Fruit fly (Drosophila melanogaster) whole organism, wandering third instar larva: Measurements from ENCODE around the gene Sbat.

Experiments
- Abd-B ChIP-seq: fragments of >200 bp; optimal IDR thresholded peaks from 2 replicates; lab custom pipeline; 2017; ENCODE audit warnings: missing biosample characterization, missing genetic modification characterization
- CG9705 ChIP-seq: fragments of 200-800 bp; sonication (Bioruptor generic); optimal IDR thresholded peaks from 2 replicates; lab custom pipeline; 2018; ENCODE audit warnings: missing biosample characterization, mild to moderate bottlenecking, missing genetic modification characterization
- CrebA ChIP-seq: fragments of 200-800 bp; sonication (Bioruptor generic); optimal IDR thresholded peaks from 2 replicates; lab custom pipeline; 2016; ENCODE audit warnings: missing biosample characterization, mild to moderate bottlenecking, missing genetic modification characterization, borderline replicate concordance
- Dfd ChIP-seq: fragments of >200 bp; optimal IDR thresholded peaks from 2 replicates; lab custom pipeline; 2017; ENCODE audit warnings: missing biosample characterization, missing genetic modification characterization
- Dif ChIP-seq: fragments of 200-275, 200-300 bp; sonication (Bioruptor generic); optimal IDR thresholded peaks from 2 replicates; lab custom pipeline; 2018; ENCODE audit warnings: missing biosample characterization, missing genetic modification characterization; ENCODE audit not compliant: partially characterized antibody
- GATAd ChIP-seq: sonication (Bioruptor generic); optimal IDR thresholded peaks from 2 replicates; lab custom pipeline; 2016; ENCODE audit warnings: missing biosample characterization, missing genetic modification characterization
- HLH106 ChIP-seq: fragments of 200-800 bp; optimal IDR thresholded peaks from 3 replicates; lab custom pipeline; 2019; ENCODE audit warnings: missing biosample characterization, mild to moderate bottlenecking, missing genetic modification characterization, moderate library complexity
- Hnf4 ChIP-seq: fragments of 200-800 bp; sonication (Bioruptor generic); optimal IDR thresholded peaks from 2 replicates; lab custom pipeline; 2016; ENCODE audit warnings: missing biosample characterization, mild to moderate bottlenecking, missing genetic modification characterization
- Mio ChIP-seq: sonication (Bioruptor generic); optimal IDR thresholded peaks from 2 replicates; lab custom pipeline; 2016; ENCODE audit warnings: missing biosample characterization, missing genetic modification characterization
- Myc ChIP-seq: fragments of >200 bp; optimal IDR thresholded peaks from 2 replicates; lab custom pipeline; 2017
- N ChIP-seq: fragments of >200 bp; optimal IDR thresholded peaks from 2 replicates; lab custom pipeline; 2018; ENCODE audit warnings: missing biosample characterization, missing external identifiers, missing genetic modification characterization
- OdsH ChIP-seq: fragments of 200-800 bp; sonication (Bioruptor generic); optimal IDR thresholded peaks from 2 replicates; lab custom pipeline; 2016; ENCODE audit warnings: missing biosample characterization, mild to moderate bottlenecking, missing genetic modification characterization
- Rel ChIP-seq, 2 experiments: fragments of 200-800 bp; sonication (Bioruptor generic) in 1 of 2; optimal IDR thresholded peaks; 2 replicates in 1 of 2; 3 replicates in 1 of 2; lab custom pipeline; 2016 to 2019; ENCODE audit warnings: mild to moderate bottlenecking in 2 of 2, missing biosample characterization in 2 of 2, missing genetic modification characterization in 2 of 2, moderate library complexity in 1 of 2
- Sp1 ChIP-seq: fragments of 200-800 bp; sonication (Bioruptor generic); optimal IDR thresholded peaks from 3 replicates; lab custom pipeline; 2019; ENCODE audit warnings: missing biosample characterization, mild to moderate bottlenecking, missing genetic modification characterization, moderate library complexity
- Vsx2 ChIP-seq: fragments of 200-300, 225-300 bp; sonication (Bioruptor generic); optimal IDR thresholded peaks from 2 replicates; lab custom pipeline; 2018; ENCODE audit warnings: missing biosample characterization, missing genetic modification characterization; ENCODE audit not compliant: partially characterized antibody
- dl ChIP-seq, 2 experiments: fragments of 175-275, 200-275 bp in 1 of 2; fragments of 200-275 bp in 1 of 2; sonication (Bioruptor generic); optimal IDR thresholded peaks; lab custom pipeline; 2018; ENCODE audit warnings: mild to moderate bottlenecking in 2 of 2, missing biosample characterization in 2 of 2, missing genetic modification characterization in 2 of 2, moderate library complexity in 2 of 2; ENCODE audit not compliant: partially characterized antibody in 2 of 2, insufficient read depth in 1 of 2
- dmrt93B ChIP-seq: fragments of 200-800 bp; sonication (Bioruptor generic); optimal IDR thresholded peaks from 2 replicates; lab custom pipeline; 2018; ENCODE audit warnings: missing biosample characterization, mild to moderate bottlenecking, missing genetic modification characterization
- dsf ChIP-seq: sonication (Bioruptor generic); optimal IDR thresholded peaks from 2 replicates; lab custom pipeline; 2016; ENCODE audit warnings: missing biosample characterization, missing genetic modification characterization, borderline replicate concordance
- ey ChIP-seq: fragments of 200-800 bp; sonication (Bioruptor generic); optimal IDR thresholded peaks from 2 replicates; lab custom pipeline; 2016; ENCODE audit warnings: missing biosample characterization, missing genetic modification characterization
- foxo ChIP-seq, 2 experiments: fragments of 200-800 bp; sonication (Bioruptor generic); optimal IDR thresholded peaks; 2 replicates in 1 of 2; 3 replicates in 1 of 2; lab custom pipeline; 2016 to 2017; ENCODE audit warnings: missing biosample characterization in 2 of 2, missing genetic modification characterization in 2 of 2
- fru ChIP-seq: fragments of 200-800 bp; sonication (Bioruptor generic); optimal IDR thresholded peaks from 3 replicates; lab custom pipeline; 2016; ENCODE audit warnings: missing biosample characterization, mild to moderate bottlenecking, missing genetic modification characterization
- h ChIP-seq: fragments of 200-800 bp; sonication (Bioruptor generic); optimal IDR thresholded peaks from 3 replicates; lab custom pipeline; 2016; ENCODE audit warnings: missing biosample characterization, mild to moderate bottlenecking, missing genetic modification characterization
- jim ChIP-seq: fragments of 175-275, 200-325 bp; sonication (Bioruptor generic); optimal IDR thresholded peaks from 2 replicates; lab custom pipeline; 2016; ENCODE audit warnings: missing biosample characterization, mild to moderate bottlenecking, missing genetic modification characterization
- pan ChIP-seq: fragments of >200 bp; optimal IDR thresholded peaks from 2 replicates; lab custom pipeline; 2017
- psq ChIP-seq: fragments of 200-800 bp; sonication (Bioruptor generic); optimal IDR thresholded peaks from 3 replicates; lab custom pipeline; 2017; ENCODE audit warnings: missing biosample characterization, mild to moderate bottlenecking, missing genetic modification characterization, moderate library complexity
- rgr ChIP-seq: fragments of 200-800 bp; sonication (Bioruptor generic); optimal IDR thresholded peaks from 3 replicates; lab custom pipeline; 2016; ENCODE audit warnings: missing biosample characterization, mild to moderate bottlenecking, missing genetic modification characterization
- tai ChIP-seq: sonication (Bioruptor generic); optimal IDR thresholded peaks from 2 replicates; lab custom pipeline; 2016; ENCODE audit warnings: missing biosample characterization, missing genetic modification characterization
- usp ChIP-seq: fragments of >200 bp; optimal IDR thresholded peaks from 2 replicates; lab custom pipeline; 2017; ENCODE audit warnings: missing biosample characterization, missing genetic modification characterization
- woc ChIP-seq: sonication (Bioruptor generic); optimal IDR thresholded peaks from 2 replicates; lab custom pipeline; 2016; ENCODE audit warnings: missing biosample characterization, mild to moderate bottlenecking, missing genetic modification characterization

Sbat gene

dm6 chr2L:2901445-2901844, 23.3 kb downstream of the Sbat start:
- TF ChIP-seq Myc (lab: Kevin White, UChicago) (no peak), foxo (GFP tag; optimal IDR thresholded peaks at IDR 0.05; lab: Kevin White, UChicago) (peak in 1 of 2 experiments; percentile 0), tai (GFP tag; lab: Kevin White, UChicago) (no peak), N (no peak)

DNA sequence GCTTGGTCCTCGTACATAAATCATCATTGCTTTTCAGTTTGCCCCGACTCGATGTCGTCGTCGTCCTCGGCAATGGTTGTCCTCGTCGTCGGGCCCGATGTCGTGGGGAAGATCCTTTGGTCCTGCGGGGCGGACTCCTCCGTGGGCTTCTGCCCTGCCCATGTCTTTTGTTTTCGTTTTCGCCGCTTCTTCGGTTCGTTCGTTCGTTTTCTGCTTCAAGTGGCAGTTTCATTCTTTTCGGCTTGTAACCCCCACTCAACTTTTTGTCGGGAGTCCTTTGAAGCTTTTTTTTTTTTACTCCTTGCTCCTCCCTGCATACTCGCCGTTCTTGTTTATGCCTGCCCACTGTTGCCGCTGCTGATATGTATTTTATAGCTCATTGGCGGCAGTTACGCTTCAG, 25.5 kb downstream of the Sbat start:
- no peak for TF ChIP-seq CG9705
- TF ChIP-seq jim = no peak
- TF ChIP-seq Mio (GFP tag; lab: Kevin White, UChicago) = no peak
- no peak for TF ChIP-seq Myc (lab: Kevin White, UChicago)
- no peak for TF ChIP-seq OdsH (GFP tag; lab: Kevin White, UChicago)
- TF ChIP-seq Vsx2 (GFP tag; lab: Kevin White, UChicago) = no peak
- TF ChIP-seq Hnf4 (GFP tag; lab: Kevin White, UChicago) = no peak
- no peak for TF ChIP-seq GATAd (GFP tag; lab: Kevin White, UChicago)
- no peak for TF ChIP-seq CrebA (GFP tag; lab: Kevin White, UChicago)
- no peak for TF ChIP-seq Dfd
- TF ChIP-seq, all 38 proteins: peak for 0

dm6 chr2L:2904316-2905050, 26.3 kb downstream of the Sbat start:
- peak; percentile 50 for TF ChIP-seq GATAd (GFP tag; lab: Kevin White, UChicago)
- TF ChIP-seq OdsH (GFP tag; lab: Kevin White, UChicago) = peak; percentile 11
- peak; percentile 8 for TF ChIP-seq Hnf4 (GFP tag; lab: Kevin White, UChicago)
- TF ChIP-seq usp (GFP tag; lab: Kevin White, UChicago) = no peak

DNA sequence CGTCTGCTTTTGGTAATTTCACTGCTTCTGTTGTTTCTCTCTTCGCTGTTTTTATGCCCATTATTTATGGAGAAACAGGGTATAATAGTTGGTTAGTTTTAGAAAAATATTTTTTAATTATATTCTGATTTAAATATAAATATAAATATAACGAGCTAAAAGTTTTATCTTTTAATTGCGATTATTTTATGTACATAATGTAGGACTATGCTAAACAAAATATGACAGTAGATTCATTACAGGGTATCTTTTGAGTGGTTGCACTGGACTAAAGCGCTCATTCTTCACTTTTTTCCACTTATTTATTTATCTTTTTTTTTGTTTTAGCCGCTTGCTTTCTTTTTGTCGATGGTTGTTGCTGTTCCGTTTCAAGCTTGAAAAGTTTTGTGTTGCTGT, 26.9 kb downstream of the Sbat start:
- TF ChIP-seq Dif (GFP tag; lab: Kevin White, UChicago) = no peak
- peak; percentile 9 for TF ChIP-seq Hnf4 (GFP tag; lab: Kevin White, UChicago)
- peak; percentile 45 for TF ChIP-seq h (GFP tag; lab: Kevin White, UChicago)
- TF ChIP-seq fru (GFP tag; lab: Kevin White, UChicago) = peak; percentile 52
- peak in 1 of 2 experiments; percentile 68 for TF ChIP-seq foxo (GFP tag; optimal IDR thresholded peaks at IDR 0.05; lab: Kevin White, UChicago)
- peak; percentile 89 for TF ChIP-seq psq (GFP tag; lab: Kevin White, UChicago)
- no peak for TF ChIP-seq tai (GFP tag; lab: Kevin White, UChicago)
- peak; percentile 65 for TF ChIP-seq rgr (GFP tag; lab: Kevin White, UChicago)
- no peak for TF ChIP-seq woc (GFP tag; lab: Kevin White, UChicago)
- no peak for TF ChIP-seq Rel (GFP tag; optimal IDR thresholded peaks at IDR 0.05; lab: Kevin White, UChicago)
- TF ChIP-seq Rel (tag; optimal IDR thresholded peaks at IDR 0.05; lab: Kevin White, UChicago) = no peak
- peak; percentile 53 for TF ChIP-seq OdsH (GFP tag; lab: Kevin White, UChicago)
- TF ChIP-seq Sp1 (GFP tag; lab: Kevin White, UChicago) = peak; percentile 64
- TF ChIP-seq dmrt93B = peak; percentile 19
- TF ChIP-seq ey = no peak
- peak; percentile 50 for TF ChIP-seq HLH106 (tag; lab: Kevin White, UChicago)

DNA sequence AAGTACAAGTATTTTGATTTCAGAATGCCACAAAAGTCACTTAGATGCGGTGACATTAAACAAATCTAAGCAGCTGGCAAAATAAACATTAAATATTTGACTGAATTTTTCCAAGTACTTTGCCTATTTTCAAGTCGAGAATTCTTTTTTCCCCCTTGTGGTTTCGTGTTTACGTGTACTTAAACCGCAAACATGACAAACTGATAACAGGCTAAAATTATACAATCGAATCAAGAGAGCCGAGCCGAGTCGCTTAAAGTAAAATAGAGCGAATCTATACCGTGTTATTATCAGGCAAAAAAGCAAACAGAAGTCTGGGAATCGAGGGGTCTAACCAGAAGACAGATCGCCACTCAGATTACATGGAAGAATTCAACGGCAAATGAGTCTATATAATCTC, 28.0 kb downstream of the Sbat start:
- TF ChIP-seq CrebA (GFP tag; lab: Kevin White, UChicago) = no peak
- no peak for TF ChIP-seq pan (lab: Kevin White, UChicago)
- TF ChIP-seq Abd-B = no peak
- TF ChIP-seq foxo (GFP tag; optimal IDR thresholded peaks at IDR 0.05; lab: Kevin White, UChicago) = no peak
- TF ChIP-seq ey = no peak
- TF ChIP-seq N = no peak
- TF ChIP-seq Mio (GFP tag; lab: Kevin White, UChicago) = no peak
- no peak for TF ChIP-seq dsf
- no peak for TF ChIP-seq Sp1 (GFP tag; lab: Kevin White, UChicago)
- no peak for TF ChIP-seq dl (GFP tag; optimal IDR thresholded peaks at IDR 0.05; lab: Kevin White, UChicago; ENCODE audit: insufficient read depth in 1 of 2, partially characterized antibody in 2 of 2)
- TF ChIP-seq h (GFP tag; lab: Kevin White, UChicago) = no peak
